Worm (Caenorhabditis elegans) whole organism, L1 larva: Measurements from ENCODE around the gene F19H6.5.

Experiments used
- C04F5.9 ChIP-seq: sonication (generic microtip); optimal IDR thresholded peaks from 2 replicates; lab custom pipeline; 2016; ENCODE audit warnings: missing genetic modification characterization, missing compliant biosample characterization
- C16A3.4 ChIP-seq: fragments of 150-350 bp; optimal IDR thresholded peaks from 2 replicates; lab custom pipeline; 2014; ENCODE audit warnings: missing biosample characterization, missing genetic modification characterization
- F16B12.6 ChIP-seq: fragments of 150-350 bp; optimal IDR thresholded peaks from 2 replicates; lab custom pipeline; 2014; ENCODE audit warnings: missing biosample characterization, missing genetic modification characterization
- Y116A8C.19 ChIP-seq: sonication (generic microtip); optimal IDR thresholded peaks from 2 replicates; lab custom pipeline; 2016; ENCODE audit warnings: missing compliant biosample characterization, missing genetic modification characterization, borderline replicate concordance
- aha-1 ChIP-seq: fragments of 150-350 bp; optimal IDR thresholded peaks from 2 replicates; lab custom pipeline; 2014; ENCODE audit warnings: missing biosample characterization, missing genetic modification characterization
- alr-1 ChIP-seq: fragments of 200-800 bp; sonication (Bioruptor generic); optimal IDR thresholded peaks from 2 replicates; lab custom pipeline; 2018; ENCODE audit warnings: borderline replicate concordance, mild to moderate bottlenecking, missing genetic modification characterization, missing compliant biosample characterization
- aly-2 ChIP-seq: fragments of 150-350 bp; optimal IDR thresholded peaks from 2 replicates; lab custom pipeline; 2014; ENCODE audit warnings: missing biosample characterization, missing genetic modification characterization
- ces-1 ChIP-seq: fragments of 150-350 bp; optimal IDR thresholded peaks from 2 replicates; lab custom pipeline; 2014; ENCODE audit warnings: missing biosample characterization, missing genetic modification reagents, missing genetic modification characterization
- efl-1 ChIP-seq, 4 experiments: fragments of 150-350 bp; optimal IDR thresholded peaks in 3 of 4; peaks in 1 of 4; 1 replicate in 1 of 4; 2 replicates in 3 of 4; lab custom pipeline; 2014; ENCODE audit warnings: missing biosample characterization in 2 of 4, missing genetic modification characterization in 2 of 4, missing genetic modification reagents in 2 of 4
- efl-3 ChIP-seq: fragments of 200-800 bp; sonication (Bioruptor generic); optimal IDR thresholded peaks from 2 replicates; lab custom pipeline; 2018; ENCODE audit warnings: mild to moderate bottlenecking, missing genetic modification characterization, missing compliant biosample characterization
- egl-27 ChIP-seq, 2 experiments: fragments of 150-350 bp in 1 of 2; sonication (generic microtip); optimal IDR thresholded peaks; 3 replicates each; lab custom pipeline; 2017 to 2018; ENCODE audit warnings: missing biosample characterization in 2 of 2, missing genetic modification characterization in 2 of 2, missing genetic modification reagents in 2 of 2
- elt-2 ChIP-seq: sonication (generic microtip); optimal IDR thresholded peaks from 2 replicates; lab custom pipeline; 2016; ENCODE audit warnings: missing genetic modification characterization, mild to moderate bottlenecking, inconsistent platforms, missing compliant biosample characterization, missing genetic modification reagents
- elt-3 ChIP-seq, 6 experiments: fragments of 150-350 bp in 1 of 6; sonication (generic microtip); optimal IDR thresholded peaks; 2 replicates each; lab custom pipeline; 2017 to 2018; ENCODE audit warnings: missing biosample characterization in 6 of 6, missing genetic modification characterization in 6 of 6, inconsistent platforms in 1 of 6
- fkh-10 ChIP-seq: sonication (generic microtip); optimal IDR thresholded peaks from 2 replicates; lab custom pipeline; 2017; ENCODE audit warnings: missing biosample characterization, missing genetic modification reagents, missing genetic modification characterization
- fos-1 ChIP-seq: fragments of 150-350 bp; optimal IDR thresholded peaks from 2 replicates; lab custom pipeline; 2014; ENCODE audit warnings: missing biosample characterization, missing genetic modification characterization
- hlh-17 ChIP-seq: fragments of 200-800 bp; sonication (Bioruptor generic); optimal IDR thresholded peaks from 2 replicates; lab custom pipeline; 2018; ENCODE audit warnings: missing genetic modification characterization, mild to moderate bottlenecking, missing compliant biosample characterization, moderate library complexity, borderline replicate concordance
- hlh-4 ChIP-seq: sonication (generic microtip); optimal IDR thresholded peaks from 2 replicates; lab custom pipeline; 2016; ENCODE audit warnings: mild to moderate bottlenecking, missing genetic modification characterization, missing compliant biosample characterization
- hpl-2 ChIP-seq: fragments of 150-350 bp; optimal IDR thresholded peaks from 2 replicates; lab custom pipeline; 2014; ENCODE audit warnings: missing biosample characterization, missing genetic modification reagents, missing genetic modification characterization
- irx-1 ChIP-seq: sonication (generic microtip); optimal IDR thresholded peaks from 2 replicates; lab custom pipeline; 2016; ENCODE audit warnings: missing genetic modification characterization, missing compliant biosample characterization
- jun-1 ChIP-seq: fragments of 150-350 bp; optimal IDR thresholded peaks from 2 replicates; lab custom pipeline; 2014; ENCODE audit warnings: missing biosample characterization, missing genetic modification reagents, missing genetic modification characterization
- lin-13 ChIP-seq: fragments of 150-350 bp; optimal IDR thresholded peaks from 2 replicates; lab custom pipeline; 2014; ENCODE audit warnings: missing biosample characterization, missing genetic modification reagents, missing genetic modification characterization
- lin-14 ChIP-seq: fragments of 200-800 bp; sonication (Bioruptor generic); optimal IDR thresholded peaks from 2 replicates; lab custom pipeline; 2018; ENCODE audit warnings: mild to moderate bottlenecking, missing genetic modification characterization, moderate library complexity, missing compliant biosample characterization
- lin-15B ChIP-seq: fragments of 150-350 bp; sonication (generic microtip); optimal IDR thresholded peaks from 3 replicates; lab custom pipeline; 2014; ENCODE audit warnings: missing biosample characterization, missing genetic modification characterization
- lin-39 ChIP-seq: fragments of 150-350 bp; optimal IDR thresholded peaks from 2 replicates; lab custom pipeline; 2014; ENCODE audit warnings: missing biosample characterization, missing genetic modification reagents, missing genetic modification characterization
- lir-3 ChIP-seq: sonication (generic microtip); optimal IDR thresholded peaks from 2 replicates; lab custom pipeline; 2016; ENCODE audit warnings: mild to moderate bottlenecking, missing genetic modification characterization, moderate library complexity, missing compliant biosample characterization; ENCODE audit not compliant: poor library complexity
- lsy-2 ChIP-seq, 2 experiments: fragments of 150-350 bp; optimal IDR thresholded peaks; 2 replicates each; lab custom pipeline; 2014; ENCODE audit warnings: missing biosample characterization in 2 of 2, missing genetic modification characterization in 2 of 2
- mab-9 ChIP-seq: fragments of 200-800 bp; sonication (Bioruptor generic); IDR thresholded peaks from 2 replicates; pipeline ENCODE4 v1.3.6; 2022; ENCODE audit warnings: missing genetic modification reagents, missing genetic modification characterization, missing compliant biosample characterization
- mef-2 ChIP-seq: fragments of 150-350 bp; optimal IDR thresholded peaks from 2 replicates; lab custom pipeline; 2014; ENCODE audit warnings: missing biosample characterization, missing genetic modification characterization
- mep-1 ChIP-seq: fragments of 150-350 bp; optimal IDR thresholded peaks from 2 replicates; lab custom pipeline; 2014; ENCODE audit warnings: missing biosample characterization, missing genetic modification characterization
- nhr-11 ChIP-seq: fragments of 150-350 bp; optimal IDR thresholded peaks from 2 replicates; lab custom pipeline; 2014; ENCODE audit warnings: missing biosample characterization, missing genetic modification characterization
- nhr-12 ChIP-seq: sonication (generic microtip); optimal IDR thresholded peaks from 2 replicates; lab custom pipeline; 2017; ENCODE audit warnings: missing biosample characterization, missing genetic modification characterization
- nhr-19 ChIP-seq: fragments of 200-800 bp; sonication (Bioruptor generic); conservative IDR thresholded peaks from 2 replicates; pipeline ENCODE4 v1.3.6; 2022; ENCODE audit warnings: missing genetic modification characterization, missing compliant biosample characterization
- nhr-20 ChIP-seq: sonication (generic microtip); optimal IDR thresholded peaks from 2 replicates; lab custom pipeline; 2016; ENCODE audit warnings: mild to moderate bottlenecking, missing genetic modification characterization, missing compliant biosample characterization
- nhr-237 ChIP-seq: fragments of 150-350 bp; optimal IDR thresholded peaks from 2 replicates; lab custom pipeline; 2014; ENCODE audit warnings: missing biosample characterization, missing genetic modification characterization
- nhr-71 ChIP-seq: sonication (generic microtip); optimal IDR thresholded peaks from 2 replicates; lab custom pipeline; 2016; ENCODE audit warnings: mild to moderate bottlenecking, missing genetic modification characterization, moderate library complexity, missing compliant biosample characterization
- nhr-77 ChIP-seq: fragments of 150-350 bp; optimal IDR thresholded peaks from 2 replicates; lab custom pipeline; 2014; ENCODE audit warnings: missing biosample characterization, missing genetic modification characterization
- nhr-84 ChIP-seq: sonication (generic microtip); optimal IDR thresholded peaks from 2 replicates; lab custom pipeline; 2017; ENCODE audit warnings: missing biosample characterization, missing genetic modification characterization
- nhr-90 ChIP-seq: sonication (generic microtip); optimal IDR thresholded peaks from 2 replicates; lab custom pipeline; 2016; ENCODE audit warnings: mild to moderate bottlenecking, missing genetic modification characterization, missing compliant biosample characterization; ENCODE audit not compliant: poor library complexity
- rnt-1 ChIP-seq: sonication (generic microtip); optimal IDR thresholded peaks from 2 replicates; lab custom pipeline; 2016; ENCODE audit warnings: mild to moderate bottlenecking, missing genetic modification characterization, moderate library complexity, missing compliant biosample characterization
- snpc-4 ChIP-seq: fragments of 150-350 bp; optimal IDR thresholded peaks from 2 replicates; lab custom pipeline; 2014; ENCODE audit warnings: missing biosample characterization, missing genetic modification characterization
- sptf-1 ChIP-seq: fragments of 150-350 bp; optimal IDR thresholded peaks from 2 replicates; lab custom pipeline; 2014; ENCODE audit warnings: missing biosample characterization, missing genetic modification characterization
- swsn-7 ChIP-seq: sonication (generic microtip); optimal IDR thresholded peaks from 2 replicates; lab custom pipeline; 2016; ENCODE audit warnings: missing genetic modification characterization, missing compliant biosample characterization
- tbx-2 ChIP-seq: sonication (generic microtip); optimal IDR thresholded peaks from 2 replicates; lab custom pipeline; 2016; ENCODE audit warnings: missing genetic modification characterization, missing compliant biosample characterization
- unc-98 ChIP-seq: fragments of 200-800 bp; sonication (Bioruptor generic); IDR thresholded peaks from 2 replicates; pipeline ENCODE4 v1.3.6; 2022; ENCODE audit warnings: missing genetic modification characterization, missing compliant biosample characterization
- zag-1 ChIP-seq: fragments of 150-350 bp; optimal IDR thresholded peaks from 2 replicates; lab custom pipeline; 2014; ENCODE audit warnings: missing biosample characterization, missing genetic modification characterization

The F19H6.5 gene

DNA sequence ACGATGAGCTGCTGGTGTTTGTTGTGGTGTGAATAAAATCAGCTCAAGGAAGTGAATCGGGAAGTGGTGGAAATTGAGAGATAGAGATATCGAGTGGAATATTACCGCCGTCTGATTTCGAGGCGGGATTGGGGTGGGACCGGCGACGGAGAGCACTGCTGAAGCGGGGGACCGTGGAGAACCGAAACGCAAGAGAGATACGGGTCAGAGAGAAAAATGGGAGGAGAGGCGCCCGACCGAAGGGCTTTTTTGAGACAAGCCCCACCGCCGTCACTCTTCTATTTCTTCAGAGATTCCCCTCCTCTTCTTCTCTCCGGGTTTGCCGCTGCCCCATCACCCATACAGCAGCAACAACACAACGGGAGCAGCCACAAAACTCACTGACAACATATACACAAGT, 41.3 kb upstream of the F19H6.5 start:
- TF ChIP-seq nhr-71 (tag; lab: Kevin White, UChicago) (peak; percentile 6), jun-1 (no peak), efl-1 (optimal IDR thresholded peaks at IDR 0.05; lab: Kevin White, UChicago) (no peak), efl-1 (GFP tag; optimal IDR thresholded peaks at IDR 0.05 in 1 of 2; lab: Kevin White, UChicago) (peak in 1 of 2 experiments; percentile 30), lin-14 (GFP tag; lab: Kevin White, UChicago) (peak; percentile 43)
- TF ChIP-seq, all 84 proteins: peak for 3

DNA sequence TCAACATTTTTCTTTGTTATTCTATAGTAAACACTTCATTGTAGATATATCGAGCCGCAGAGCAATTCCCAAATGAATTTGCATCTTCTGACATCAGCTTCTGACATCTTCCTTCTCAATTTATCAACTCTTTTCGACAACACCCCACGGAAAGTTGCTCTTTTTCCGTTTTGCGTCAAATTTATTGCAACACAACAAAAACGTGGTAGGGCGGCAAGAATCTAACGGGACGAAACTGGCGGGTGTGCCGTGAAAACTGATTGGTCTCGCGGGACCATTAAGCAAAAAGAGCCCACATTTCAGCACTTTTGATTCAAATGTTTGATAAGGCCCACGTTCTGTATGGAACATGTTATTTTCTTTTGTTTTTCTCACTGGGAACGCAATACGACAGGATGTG, 40.0 kb upstream of the F19H6.5 start:
- TF ChIP-seq efl-1 (optimal IDR thresholded peaks at IDR 0.05; lab: Kevin White, UChicago) (no peak), efl-1 (GFP tag; optimal IDR thresholded peaks at IDR 0.05 in 1 of 2; lab: Kevin White, UChicago) (peak in 1 of 2 experiments; percentile 46), nhr-84 (tag; lab: Kevin White, UChicago) (no peak), lin-14 (GFP tag; lab: Kevin White, UChicago) (peak; percentile 67), fkh-10 (no peak), mab-9 (GFP tag; lab: Robert Waterston, UW) (peak; percentile 74), jun-1 (no peak), lin-39 (tag; lab: Kevin White, UChicago) (peak; percentile 4)

DNA sequence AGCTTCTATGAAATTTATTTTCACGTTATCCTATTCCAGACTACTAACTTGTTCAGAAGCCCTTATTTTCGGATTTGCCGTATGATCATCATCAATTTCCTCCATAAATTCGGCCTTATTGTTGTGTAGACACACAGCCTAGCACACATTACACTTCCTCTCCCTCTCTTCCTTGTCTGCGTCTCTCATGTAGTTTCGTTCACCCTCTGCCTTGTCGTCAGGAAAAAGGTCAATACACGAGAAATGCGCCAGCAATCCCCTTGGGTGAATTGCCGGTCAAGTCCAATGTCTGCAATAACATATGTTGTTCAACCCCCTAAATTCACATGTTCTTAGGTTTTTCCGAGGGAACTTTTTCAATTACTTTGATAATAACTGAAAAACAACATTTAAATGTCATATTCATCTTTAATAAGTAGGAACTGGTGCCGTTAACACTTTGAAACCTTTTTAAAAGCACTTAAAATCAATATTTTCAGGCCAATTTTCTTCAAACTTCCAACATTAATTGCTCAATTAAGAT, 29.1 kb upstream of the F19H6.5 start, which contains the start of gene F17E5.2:
F17E5.2 (plus strand) TSS at position 473 of the 523 bp plus-strand sequence.
- TF ChIP-seq zag-1 (peak; percentile 78), lir-3 (tag; lab: Kevin White, UChicago) (peak; percentile 77), hpl-2 (GFP tag; lab: Kevin White, UChicago) (peak; percentile 76), mep-1 (tag; lab: Kevin White, UChicago) (peak; percentile 99), egl-27 (tag; optimal IDR thresholded peaks at IDR 0.05; lab: Kevin White, UChicago) (peak in 1 of 2 experiments; percentile 65), elt-2 (tag; lab: Kevin White, UChicago) (peak; percentile 70), lin-13 (GFP tag; lab: Kevin White, UChicago) (peak; percentile 92), alr-1 (tag; lab: Kevin White, UChicago) (no peak), mab-9 (GFP tag; lab: Robert Waterston, UW) (peak; percentile 65; the same call in 1 of the 2 replicates), lsy-2 (tag; optimal IDR thresholded peaks at IDR 0.05; lab: Kevin White, UChicago) (peak; percentile 92 to 94), aly-2 (tag; lab: Kevin White, UChicago) (peak; percentile 72), nhr-19 (GFP tag; lab: Robert Waterston, UW) (peak; percentile 95), C04F5.9 (tag; lab: Kevin White, UChicago) (peak; percentile 65), swsn-7 (tag; lab: Kevin White, UChicago) (peak; percentile 95), Y116A8C.19 (peak; percentile 9), lin-15B (tag; lab: Kevin White, UChicago) (peak; percentile 46), ces-1 (GFP tag; lab: Kevin White, UChicago) (no peak), unc-98 (GFP tag; lab: Robert Waterston, UW) (no peak), hlh-17 (no peak), nhr-12 (tag; lab: Kevin White, UChicago) (no peak), aha-1 (peak; percentile 72), lin-39 (tag; lab: Kevin White, UChicago) (peak; percentile 83), mef-2 (tag; lab: Kevin White, UChicago) (peak; percentile 90), nhr-11 (tag; lab: Kevin White, UChicago) (peak; percentile 73), nhr-90 (tag; lab: Kevin White, UChicago) (peak; percentile 91), nhr-71 (tag; lab: Kevin White, UChicago) (peak; percentile 97), fkh-10 (peak; percentile 95), jun-1 (peak; percentile 93), sptf-1 (tag; lab: Kevin White, UChicago) (no peak), irx-1 (tag; lab: Kevin White, UChicago) (peak; percentile 90), nhr-77 (tag; lab: Kevin White, UChicago) (peak; percentile 86), nhr-20 (peak; percentile 97), F16B12.6 (peak; percentile 59), efl-3 (GFP tag; lab: Kevin White, UChicago) (no peak), snpc-4 (tag; lab: Kevin White, UChicago) (peak; percentile 85), fos-1 (tag; lab: Kevin White, UChicago) (peak; percentile 91), C16A3.4 (tag; lab: Kevin White, UChicago) (peak; percentile 98), nhr-237 (tag; lab: Kevin White, UChicago) (peak; percentile 87), hlh-4 (tag; lab: Kevin White, UChicago) (no peak), rnt-1 (tag; lab: Kevin White, UChicago) (peak; percentile 96), tbx-2 (tag; lab: Kevin White, UChicago) (peak; percentile 94), efl-1 (optimal IDR thresholded peaks at IDR 0.05; lab: Kevin White, UChicago) (peak; percentile 82 to 83), efl-1 (GFP tag; optimal IDR thresholded peaks at IDR 0.05 in 1 of 2; lab: Kevin White, UChicago) (peak; percentile 70 to 97), elt-3 (tag; optimal IDR thresholded peaks at IDR 0.05; lab: Kevin White, UChicago) (peak in 4 of 6 experiments; percentile 69 to 85 (median 78))
